Worm (Caenorhabditis elegans): ENCODE results near the gene str-30.

Gene str-30

DNA sequence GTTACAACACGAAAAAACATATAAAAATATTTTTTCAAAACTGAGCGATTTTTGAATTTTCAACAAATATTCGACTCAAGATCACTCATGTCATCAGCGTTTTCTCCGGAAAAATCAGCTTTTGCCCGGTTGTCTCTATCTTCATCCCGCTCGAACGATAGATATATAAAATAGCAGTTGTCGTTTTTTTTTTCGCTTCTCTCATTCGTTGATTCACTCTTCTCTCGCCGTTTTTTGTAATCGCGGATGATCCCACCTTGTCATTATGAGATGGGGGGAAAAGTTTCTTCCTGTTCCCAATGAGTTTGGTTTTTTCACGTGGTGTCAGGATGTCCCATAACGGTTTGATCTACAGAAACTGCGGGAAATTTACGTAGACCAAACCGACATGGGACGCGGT lies 29.6 kb upstream of the str-30 start:
- TF ChIP-seq nhr-77 (tag; optimal IDR thresholded peaks at IDR 0.05) (no peak), unc-130 (tag; optimal IDR thresholded peaks at IDR 0.05) (peak; percentile 21), fkh-4 (tag; optimal IDR thresholded peaks at IDR 0.05; ENCODE audit: borderline replicate concordance) (no peak), elt-3 (tag; optimal IDR thresholded peaks at IDR 0.05) (no peak), zag-1 (tag; optimal IDR thresholded peaks at IDR 0.05) (no peak), irx-1 (tag; optimal IDR thresholded peaks at IDR 0.05) (no peak), rnt-1 (tag; optimal IDR thresholded peaks at IDR 0.05) (peak; percentile 45), snu-23 (GFP tag; optimal IDR thresholded peaks at IDR 0.05) (peak; percentile 10), lsy-2 (tag; optimal IDR thresholded peaks at IDR 0.05) (peak in 1 of 2 experiments; percentile 13), fkh-10 (GFP tag; optimal IDR thresholded peaks at IDR 0.05) (no peak), lin-14 (GFP tag; optimal IDR thresholded peaks at IDR 0.05) (peak; percentile 57), mab-9 (GFP tag; IDR thresholded peaks at IDR 0.05) (no peak), blmp-1 (tag; optimal IDR thresholded peaks at IDR 0.05) (peak; percentile 27), unc-62 (GFP tag; optimal IDR thresholded peaks at IDR 0.05) (no peak), efl-1 (optimal IDR thresholded peaks at IDR 0.05) (no peak), efl-1 (GFP tag; optimal IDR thresholded peaks at IDR 0.05 in 1 of 2) (peak in 1 of 2 experiments; percentile 68), nhr-85 (tag) (no peak), nhr-71 (tag; optimal IDR thresholded peaks at IDR 0.05) (peak; percentile 43), pqm-1 (tag; optimal IDR thresholded peaks at IDR 0.05) (no peak)

ce11 chrV:3697071-3697470 lies 27.8 kb upstream of the str-30 start:
- no peak for TF ChIP-seq nhr-84 (tag; optimal IDR thresholded peaks at IDR 0.05)
- TF ChIP-seq elt-3 (tag; optimal IDR thresholded peaks at IDR 0.05) = peak in 1 of 6 experiments; percentile 58
- no peak for TF ChIP-seq efl-1 (optimal IDR thresholded peaks at IDR 0.05)
- peak in 1 of 2 experiments; percentile 48 for TF ChIP-seq efl-1 (GFP tag; optimal IDR thresholded peaks at IDR 0.05 in 1 of 2)
- TF ChIP-seq snu-23 (GFP tag; optimal IDR thresholded peaks at IDR 0.05) = peak; percentile 11
- TF ChIP-seq blmp-1 (tag; optimal IDR thresholded peaks at IDR 0.05) = peak; percentile 62
- peak; percentile 34 for TF ChIP-seq lin-14 (GFP tag; optimal IDR thresholded peaks at IDR 0.05)
- TF ChIP-seq lsy-2 (tag; optimal IDR thresholded peaks at IDR 0.05) = peak in 1 of 2 experiments; percentile 41
- peak; percentile 38 for TF ChIP-seq nhr-71 (tag; optimal IDR thresholded peaks at IDR 0.05)
- TF ChIP-seq nhr-20 (tag; optimal IDR thresholded peaks at IDR 0.05) = peak; percentile 24
- TF ChIP-seq mdl-1 (tag; optimal IDR thresholded peaks at IDR 0.05) = peak in 1 of 2 experiments; percentile 23
- peak; percentile 86 for TF ChIP-seq elt-2 (tag; optimal IDR thresholded peaks at IDR 0.05)
- no peak for TF ChIP-seq hlh-17 (GFP tag; optimal IDR thresholded peaks at IDR 0.05; ENCODE audit: borderline replicate concordance)
- no peak for TF ChIP-seq unc-130 (tag; optimal IDR thresholded peaks at IDR 0.05)
- TF ChIP-seq nhr-85 (tag) = peak; percentile 43
- TF ChIP-seq lin-35 (GFP tag; optimal IDR thresholded peaks at IDR 0.05) = peak in 1 of 2 experiments; percentile 10

DNA sequence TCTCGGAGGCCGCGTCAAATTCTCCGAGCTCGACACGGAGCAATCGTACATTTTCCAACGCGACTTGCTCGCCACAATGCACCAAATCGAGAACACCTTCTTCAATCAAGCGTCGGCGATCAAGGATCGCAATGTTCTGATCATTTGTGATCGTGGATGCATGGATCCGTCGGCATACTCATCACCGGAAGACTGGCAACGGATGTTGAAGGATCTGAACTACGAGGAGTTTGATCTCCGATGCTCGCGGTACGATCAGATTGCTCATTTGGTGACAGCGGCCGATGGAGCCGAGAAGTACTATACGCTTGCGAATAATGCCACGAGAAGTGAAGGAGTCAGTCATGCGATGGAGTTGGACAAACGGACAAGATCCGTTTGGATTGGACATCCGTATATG lies 26.4 kb upstream of the str-30 start:
- TF ChIP-seq ceh-90 (tag; optimal IDR thresholded peaks at IDR 0.05) (no peak), alr-1 (tag; optimal IDR thresholded peaks at IDR 0.05; ENCODE audit: borderline replicate concordance) (no peak), lsy-2 (tag; optimal IDR thresholded peaks at IDR 0.05) (no peak), aha-1 (tag; optimal IDR thresholded peaks at IDR 0.05) (no peak), nhr-76 (tag; optimal IDR thresholded peaks at IDR 0.05) (no peak), vab-15 (tag; optimal IDR thresholded peaks at IDR 0.05) (no peak), egl-13 (tag; optimal IDR thresholded peaks at IDR 0.05) (no peak), fkh-8 (tag; optimal IDR thresholded peaks at IDR 0.05) (no peak), C16A3.4 (tag; optimal IDR thresholded peaks at IDR 0.05) (no peak), pax-3 (tag; optimal IDR thresholded peaks at IDR 0.05) (no peak), ets-5 (GFP tag; IDR thresholded peaks at IDR 0.05) (no peak)

- TF ChIP-seq mep-1 (tag; optimal IDR thresholded peaks at IDR 0.05) (peak; percentile 1), snu-23 (GFP tag; optimal IDR thresholded peaks at IDR 0.05) (peak; percentile 16), lin-35 (GFP tag; optimal IDR thresholded peaks at IDR 0.05) (peak in 1 of 2 experiments; percentile 6), pqm-1 (tag; optimal IDR thresholded peaks at IDR 0.05) (no peak), swsn-7 (tag; optimal IDR thresholded peaks at IDR 0.05) (peak; percentile 13), unc-30 (tag; optimal IDR thresholded peaks at IDR 0.05) (no peak), dsc-1 (tag; optimal IDR thresholded peaks at IDR 0.05) (peak; percentile 3), lir-3 (tag; optimal IDR thresholded peaks at IDR 0.05; ENCODE audit: poor library complexity) (no peak), lin-14 (GFP tag; optimal IDR thresholded peaks at IDR 0.05) (peak; percentile 21), nhr-85 (tag) (peak; percentile 12), nhr-71 (tag; optimal IDR thresholded peaks at IDR 0.05) (peak; percentile 9), efl-1 (optimal IDR thresholded peaks at IDR 0.05) (peak; percentile 26 to 61), efl-1 (GFP tag; optimal IDR thresholded peaks at IDR 0.05 in 1 of 2) (peak in 1 of 2 experiments; percentile 91)
Measured at ce11 chrV:3702998-3703397, 21.9 kb upstream of the str-30 start.
